Fruit fly (Drosophila melanogaster): ENCODE results near the gene CG34433.

CG34433 gene

DNA sequence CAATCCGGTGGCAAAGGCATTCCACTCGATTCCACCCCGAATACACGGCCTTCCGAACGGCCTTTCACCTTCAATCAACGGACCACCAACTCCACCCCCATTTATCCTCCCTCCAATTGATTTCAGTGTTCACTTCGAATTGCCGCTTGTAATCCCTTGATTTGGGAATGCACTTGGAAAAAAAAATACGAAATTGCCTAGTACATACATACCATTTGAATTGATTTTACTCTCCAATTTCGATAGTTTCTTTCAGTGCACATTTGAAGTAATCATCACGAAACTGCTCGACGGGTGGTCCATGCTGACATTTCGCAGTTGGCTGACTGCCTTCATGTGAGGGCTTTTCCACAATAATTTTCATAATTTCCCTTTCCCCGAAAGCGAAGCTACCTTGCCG is 49.4 kb downstream of the CG34433 start (continued):
- TF ChIP-seq Dip3 (GFP tag; optimal IDR thresholded peaks at IDR 0.05): no peak
- TF ChIP-seq CG8478 (optimal IDR thresholded peaks at IDR 0.05): no peak
- TF ChIP-seq Doc3 (GFP tag; IDR thresholded peaks at IDR 0.05; ENCODE audit: partially characterized antibody): no peak
- TF ChIP-seq Hmx (GFP tag; optimal IDR thresholded peaks at IDR 0.05): no peak
- TF ChIP-seq CG30431 (GFP tag; optimal IDR thresholded peaks at IDR 0.05): no peak
- no peak for TF ChIP-seq CG10979 (tag; optimal IDR thresholded peaks at IDR 0.05)
- TF ChIP-seq CG11504 (tag; optimal IDR thresholded peaks at IDR 0.05): peak; percentile 4
- no peak for TF ChIP-seq CkIIα-i1 (GFP tag; IDR thresholded peaks at IDR 0.05)
- no peak for TF ChIP-seq Asciz (GFP tag; optimal IDR thresholded peaks at IDR 0.05)
- TF ChIP-seq pnt (GFP tag; optimal IDR thresholded peaks at IDR 0.05): no peak
- no peak for TF ChIP-seq Atf3 (GFP tag; optimal IDR thresholded peaks at IDR 0.05)
- no peak for TF ChIP-seq CG7839 (tag; optimal IDR thresholded peaks at IDR 0.05)
- TF ChIP-seq CG4404 (GFP tag; IDR thresholded peaks at IDR 0.05): 0 out of 2 replicates have a peak, but pooled peaks have one; percentile 14
- no peak for TF ChIP-seq Rx (GFP tag; IDR thresholded peaks at IDR 0.05)
- TF ChIP-seq B-H2 (GFP tag; optimal IDR thresholded peaks at IDR 0.05): no peak
- no peak for TF ChIP-seq H15 (GFP tag; IDR thresholded peaks at IDR 0.05)
- no peak for TF ChIP-seq CG17829 (tag; optimal IDR thresholded peaks at IDR 0.05)
- no peak for TF ChIP-seq mam (GFP tag; optimal IDR thresholded peaks at IDR 0.05)
- TF ChIP-seq CG15269 (tag; optimal IDR thresholded peaks at IDR 0.05): no peak
- TF ChIP-seq hb (GFP tag; IDR thresholded peaks at IDR 0.05; ENCODE audit: partially characterized antibody): no peak
- TF ChIP-seq CG11696 (GFP tag; IDR thresholded peaks at IDR 0.05): no peak
- no peak for TF ChIP-seq prd (optimal IDR thresholded peaks at IDR 0.05)
- peak; percentile 35; the same call in 1 of the 3 replicates for TF ChIP-seq prd (GFP tag; IDR thresholded peaks at IDR 0.05)
- no peak for TF ChIP-seq jumu (GFP tag; optimal IDR thresholded peaks at IDR 0.05)
- no peak for TF ChIP-seq NC2β (GFP tag; optimal IDR thresholded peaks at IDR 0.05)
- no peak for TF ChIP-seq lov (optimal IDR thresholded peaks at IDR 0.05)
- TF ChIP-seq lov (GFP tag; IDR thresholded peaks at IDR 0.05): no peak
- TF ChIP-seq seq (GFP tag; IDR thresholded peaks at IDR 0.05): no peak
- TF ChIP-seq dpn (GFP tag; optimal IDR thresholded peaks at IDR 0.05): no peak
- TF ChIP-seq CG11456 (GFP tag; IDR thresholded peaks at IDR 0.05): no peak
- peak; percentile 3 for TF ChIP-seq Chrac-16 (GFP tag; optimal IDR thresholded peaks at IDR 0.05)
- TF ChIP-seq Hmr (GFP tag; optimal IDR thresholded peaks at IDR 0.05): no peak
- no peak for TF ChIP-seq H2.0 (GFP tag; IDR thresholded peaks at IDR 0.05)
- no peak for TF ChIP-seq CG11085 (GFP tag; IDR thresholded peaks at IDR 0.05)
- no peak for TF ChIP-seq MESR4 (GFP tag; optimal IDR thresholded peaks at IDR 0.05)
- no peak for TF ChIP-seq Hr39 (optimal IDR thresholded peaks at IDR 0.05)
- no peak for TF ChIP-seq Opbp (GFP tag; IDR thresholded peaks at IDR 0.05; ENCODE audit: partially characterized antibody)
- no peak for TF ChIP-seq emc (GFP tag; optimal IDR thresholded peaks at IDR 0.05)
- TF ChIP-seq CG33557 (GFP tag; optimal IDR thresholded peaks at IDR 0.05): no peak
- TF ChIP-seq CG10321 (GFP tag; IDR thresholded peaks at IDR 0.05): no peak
- TF ChIP-seq CG9609 (GFP tag; optimal IDR thresholded peaks at IDR 0.05): no peak
- TF ChIP-seq Nf-YC (tag; optimal IDR thresholded peaks at IDR 0.05): no peak
- TF ChIP-seq dmrt11E (tag; optimal IDR thresholded peaks at IDR 0.05): peak; percentile 38
- TF ChIP-seq zen2 (GFP tag; IDR thresholded peaks at IDR 0.05; ENCODE audit: partially characterized antibody): no peak
- no peak for TF ChIP-seq CG11247 (GFP tag; IDR thresholded peaks at IDR 0.05)
- TF ChIP-seq ind (GFP tag; optimal IDR thresholded peaks at IDR 0.05): no peak
- TF ChIP-seq pfk (GFP tag; optimal IDR thresholded peaks at IDR 0.05): no peak
- no peak for TF ChIP-seq cad (GFP tag; optimal IDR thresholded peaks at IDR 0.05)
- TF ChIP-seq sima (GFP tag; optimal IDR thresholded peaks at IDR 0.05): no peak
- no peak for TF ChIP-seq bowl (GFP tag; IDR thresholded peaks at IDR 0.05)
- no peak for TF ChIP-seq Oaz (GFP tag; IDR thresholded peaks at IDR 0.05)
- TF ChIP-seq ATbp (GFP tag; optimal IDR thresholded peaks at IDR 0.05): no peak
- TF ChIP-seq Abd-B (GFP tag; optimal IDR thresholded peaks at IDR 0.05): no peak
- TF ChIP-seq CG31365 (tag; optimal IDR thresholded peaks at IDR 0.05): no peak
